Worm (Caenorhabditis elegans) whole organism, L2 larva: ENCODE measurements around the gene F19B10.5.

Experiments
- C34F6.9 ChIP-seq: fragments of 150-350 bp; optimal IDR thresholded peaks from 2 replicates; lab custom pipeline; 2014; ENCODE audit warnings: missing biosample characterization, missing genetic modification characterization
- R02D3.7 ChIP-seq: fragments of 150-350 bp; optimal IDR thresholded peaks from 2 replicates; lab custom pipeline; 2014; ENCODE audit warnings: missing biosample characterization, missing genetic modification characterization
- alr-1 ChIP-seq: fragments of 150-350 bp; optimal IDR thresholded peaks from 2 replicates; lab custom pipeline; 2014; ENCODE audit warnings: missing biosample characterization, missing genetic modification characterization
- blmp-1 ChIP-seq: sonication (generic microtip); optimal IDR thresholded peaks from 2 replicates; lab custom pipeline; 2017; ENCODE audit warnings: missing genetic modification characterization, mild to moderate bottlenecking, missing compliant biosample characterization, antibody characterized with exemption, moderate library complexity; ENCODE audit not compliant: insufficient read depth
- ceh-16 ChIP-seq: fragments of 150-350 bp; optimal IDR thresholded peaks from 2 replicates; lab custom pipeline; 2014; ENCODE audit warnings: missing biosample characterization, missing genetic modification characterization
- ceh-82 ChIP-seq: fragments of 150-350 bp; optimal IDR thresholded peaks from 2 replicates; lab custom pipeline; 2014; ENCODE audit warnings: missing biosample characterization, missing genetic modification characterization
- dmd-4 ChIP-seq: sonication (generic microtip); optimal IDR thresholded peaks from 2 replicates; lab custom pipeline; 2017; ENCODE audit warnings: missing biosample characterization, missing genetic modification characterization
- egl-27 ChIP-seq: sonication (generic microtip); optimal IDR thresholded peaks from 3 replicates; lab custom pipeline; 2017; ENCODE audit warnings: missing biosample characterization, missing genetic modification reagents, missing genetic modification characterization
- lin-39 ChIP-seq: fragments of 150-350 bp; optimal IDR thresholded peaks from 2 replicates; lab custom pipeline; 2014; ENCODE audit warnings: missing biosample characterization, missing genetic modification reagents, missing genetic modification characterization
- nhr-12 ChIP-seq: fragments of 150-350 bp; optimal IDR thresholded peaks from 2 replicates; lab custom pipeline; 2014; ENCODE audit warnings: missing biosample characterization, missing genetic modification characterization
- nhr-129 ChIP-seq: fragments of 150-350 bp; optimal IDR thresholded peaks from 2 replicates; lab custom pipeline; 2014; ENCODE audit warnings: missing biosample characterization, missing genetic modification characterization
- zag-1 ChIP-seq: fragments of 150-350 bp; optimal IDR thresholded peaks from 2 replicates; lab custom pipeline; 2014; ENCODE audit warnings: missing biosample characterization, missing genetic modification characterization

The F19B10.5 gene

DNA sequence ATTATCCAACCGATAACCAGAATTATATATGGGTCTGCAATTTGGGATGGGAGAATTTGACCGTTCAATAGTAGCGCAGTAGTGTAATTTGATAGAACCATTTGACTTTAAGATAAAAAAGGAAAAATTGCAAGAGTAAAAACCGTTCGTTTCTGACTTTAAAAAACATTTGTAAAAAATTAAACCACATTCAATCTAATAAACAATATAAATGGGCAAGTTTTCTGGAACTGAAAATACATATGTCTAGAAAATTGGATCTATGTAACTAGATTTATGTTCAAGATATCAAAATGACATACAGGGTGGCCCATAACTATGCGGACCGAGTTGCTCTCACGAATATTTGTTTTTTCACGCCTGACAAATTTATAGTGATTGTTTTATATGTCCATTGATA, 39.2 kb downstream of the F19B10.5 start, which contains the start of gene srx-102:
TSS of gene srx-102 (minus strand) at position 101 of the 400 bp plus-strand sequence.
- no peak for TF ChIP-seq R02D3.7

DNA sequence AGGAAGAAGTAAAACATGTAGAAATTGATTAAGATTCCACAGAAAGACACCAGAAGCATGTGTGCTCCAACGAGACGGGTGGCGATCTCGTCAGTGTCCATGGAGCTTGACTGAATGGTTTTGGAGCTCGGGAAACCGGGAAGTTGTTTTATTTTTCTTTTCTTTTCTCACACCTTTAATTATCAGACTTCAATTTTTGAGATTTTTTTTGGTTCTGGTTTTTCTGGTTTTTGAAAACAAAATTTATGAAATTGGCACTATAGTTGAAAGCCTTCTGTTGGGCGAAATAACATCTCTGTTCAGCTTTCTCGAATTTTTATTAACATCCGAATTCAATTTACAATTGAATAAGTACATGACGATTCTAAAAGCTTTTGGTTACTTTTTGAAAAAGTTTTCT, 44.1 kb downstream of the F19B10.5 start, which contains the start of gene srx-104:
TSS of gene srx-104 (minus strand) at position 101 of the 400 bp plus-strand sequence.
- TF ChIP-seq ceh-16 (tag; lab: Kevin White, UChicago) (no peak), zag-1 (tag; lab: Kevin White, UChicago) (no peak), ceh-82 (no peak), lin-39 (tag; lab: Kevin White, UChicago) (no peak), egl-27 (tag; lab: Kevin White, UChicago) (no peak), dmd-4 (no peak), nhr-12 (tag; lab: Kevin White, UChicago) (no peak), alr-1 (tag; lab: Kevin White, UChicago) (no peak)
- TF ChIP-seq, all 48 proteins: peak for 0

DNA sequence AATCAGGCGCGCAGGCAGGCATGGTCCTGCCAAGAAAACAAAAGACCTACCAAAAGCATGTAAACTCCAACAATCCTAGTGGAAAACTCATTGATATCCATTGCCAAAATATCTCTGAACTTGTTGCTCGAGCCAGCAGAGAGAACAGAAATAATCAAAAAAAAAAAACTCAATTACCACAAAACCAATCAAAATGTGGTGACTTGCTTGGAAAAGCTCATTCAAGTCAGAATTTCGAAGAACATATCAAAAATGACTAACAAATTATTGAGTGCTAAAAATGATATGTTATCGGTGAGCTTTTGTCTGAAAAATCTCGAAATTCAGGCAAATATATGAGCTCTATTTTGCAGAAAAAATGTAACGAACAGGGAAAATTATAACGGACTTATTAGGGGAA, 45.8 kb downstream of the F19B10.5 start, which contains the start of gene srx-105:
TSS of gene srx-105 (minus strand) at position 101 of the 400 bp plus-strand sequence.
- no peak for TF ChIP-seq R02D3.7
- no peak for TF ChIP-seq C34F6.9
- TF ChIP-seq blmp-1 (tag; lab: Kevin White, UChicago), result no peak

DNA sequence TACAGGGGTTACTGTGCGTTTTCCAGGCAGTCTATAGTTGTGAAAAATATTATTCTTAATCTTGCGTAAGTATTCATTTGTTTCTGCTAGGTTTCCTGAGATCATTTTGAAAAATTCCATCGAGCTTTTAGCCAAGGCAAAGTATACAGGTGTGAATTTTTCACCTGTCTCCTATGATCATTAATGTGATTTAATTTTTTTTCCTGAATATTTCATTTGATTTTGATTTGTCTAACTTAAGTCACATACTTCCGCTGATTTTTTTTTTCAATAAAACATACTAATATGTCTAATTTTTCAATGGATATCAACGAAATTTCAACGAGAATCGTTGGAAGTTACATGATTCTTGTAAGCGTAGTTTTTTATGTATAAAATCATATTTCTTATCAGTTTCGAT, 49.8 kb downstream of the F19B10.5 start, which contains the start of gene srx-108:
TSS of gene srx-108 (plus strand) at position 301 of the 400 bp plus-strand sequence.
- no peak for TF ChIP-seq nhr-129 (tag; lab: Kevin White, UChicago)
